Fruit fly (Drosophila melanogaster): Measurements from ENCODE around the gene ear.

Gene ear

DNA sequence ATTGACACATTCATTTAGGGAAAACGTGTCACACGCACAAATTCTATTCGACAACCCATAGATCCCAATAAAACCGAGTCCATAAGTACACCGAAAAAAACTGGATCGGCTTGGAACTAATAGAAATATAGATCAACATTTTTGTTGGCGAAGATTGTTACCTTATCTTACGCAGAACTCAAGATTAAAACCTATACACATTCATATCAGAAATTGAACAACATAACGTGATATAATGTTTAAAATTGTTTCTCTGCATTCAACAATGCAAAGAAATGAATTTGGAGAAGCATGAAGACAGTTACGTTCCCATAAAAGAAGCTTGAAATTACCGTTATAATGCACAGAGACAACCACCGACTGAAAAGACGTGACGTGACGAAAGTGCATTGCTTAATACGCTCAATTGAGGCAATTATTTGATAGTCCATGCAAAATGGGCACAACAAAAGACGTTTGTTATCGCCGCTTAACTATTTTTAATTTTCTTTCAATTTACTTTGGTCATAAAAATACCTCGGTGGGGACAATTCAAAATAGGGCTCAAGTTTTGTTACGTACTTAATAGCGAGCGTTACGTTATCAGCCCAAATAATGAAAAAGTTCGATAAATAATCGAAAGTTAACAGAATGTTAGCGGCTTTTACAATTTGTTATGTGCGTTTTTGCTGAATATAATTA, 19.6 kb downstream of the ear start, which contains the start of gene SerRS-m (continued):
- no peak for TF ChIP-seq CG13624 (GFP tag; optimal IDR thresholded peaks at IDR 0.05)

DNA sequence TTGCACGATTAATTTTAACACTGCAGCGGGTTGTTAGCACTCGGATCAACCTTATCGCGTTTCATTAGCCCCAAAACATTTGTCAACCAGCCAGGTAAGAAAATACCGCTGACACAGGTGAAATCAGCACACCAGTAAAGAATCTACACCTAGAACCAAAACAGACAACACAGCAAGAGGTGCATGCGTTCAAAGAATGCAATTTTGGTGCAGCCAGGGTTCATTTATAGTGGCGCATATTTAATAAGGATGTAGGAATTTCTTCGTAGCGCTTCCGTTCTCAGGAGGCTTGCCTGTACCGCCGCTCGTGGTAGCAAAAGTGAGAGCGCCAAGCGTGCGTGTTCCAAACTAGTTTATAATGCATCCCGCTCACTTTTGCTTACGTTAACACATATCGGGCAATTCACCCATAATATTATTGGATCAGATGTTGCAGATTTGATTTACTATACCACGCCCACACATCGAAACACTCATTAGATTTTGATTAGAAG, 21.9 kb downstream of the ear start:
- TF ChIP-seq CG10366 (GFP tag; IDR thresholded peaks at IDR 0.05) (0 out of 2 replicates have a peak, but pooled peaks have one; percentile 25), Trl (optimal IDR thresholded peaks at IDR 0.05) (peak in 1 of 2 experiments; percentile 27), Trl (GFP tag; optimal IDR thresholded peaks at IDR 0.05) (no peak), CG34422 (GFP tag; IDR thresholded peaks at IDR 0.05) (peak; percentile 70; the same call in 1 of the 3 replicates), Blimp-1 (GFP tag; optimal IDR thresholded peaks at IDR 0.05) (peak; percentile 63), Oaz (GFP tag; IDR thresholded peaks at IDR 0.05) (no peak), CG32532 (GFP tag; IDR thresholded peaks at IDR 0.05) (peak; percentile 18; the same call in 1 of the 2 replicates), Pdp1 (GFP tag; optimal IDR thresholded peaks at IDR 0.05) (peak in 1 of 2 experiments; percentile 4), CG14667 (GFP tag; IDR thresholded peaks at IDR 0.05) (peak; percentile 34; the same call in 1 of the 2 replicates), CG10267 (tag; optimal IDR thresholded peaks at IDR 0.05) (no peak), pan (optimal IDR thresholded peaks at IDR 0.05) (no peak), pan (GFP tag; optimal IDR thresholded peaks at IDR 0.05 in 1 of 2, IDR thresholded peaks at IDR 0.05 in 1 of 2) (peak in 1 of 2 experiments; percentile 34), CG14441 (GFP tag; IDR thresholded peaks at IDR 0.05) (peak; percentile 15; the same call in 1 of the 2 replicates), Xrp1 (GFP tag; IDR thresholded peaks at IDR 0.05) (0 out of 2 replicates have a peak, but pooled peaks have one; percentile 32), Gug (GFP tag; IDR thresholded peaks at IDR 0.05) (peak; percentile 9; the same call in 2 of the 4 replicates), hkb (optimal IDR thresholded peaks at IDR 0.05) (no peak), hkb (GFP tag; IDR thresholded peaks at IDR 0.05) (0 out of 2 replicates have a peak, but pooled peaks have one; percentile 23), Ravus (GFP tag; IDR thresholded peaks at IDR 0.05) (no peak), CG16813 (GFP tag; IDR thresholded peaks at IDR 0.05; ENCODE audit: partially characterized antibody) (0 out of 3 replicates have a peak, but pooled peaks have one; percentile 21), pnt (GFP tag; optimal IDR thresholded peaks at IDR 0.05) (peak; percentile 10), Ptx1 (GFP tag; IDR thresholded peaks at IDR 0.05) (0 out of 2 replicates have a peak, but pooled peaks have one; percentile 6), D19B (GFP tag; optimal IDR thresholded peaks at IDR 0.05) (no peak), CG6654 (GFP tag; optimal IDR thresholded peaks at IDR 0.05) (no peak), CG31224 (GFP tag; IDR thresholded peaks at IDR 0.05) (peak; percentile 16; the same call in 1 of the 2 replicates), CG10959 (GFP tag; IDR thresholded peaks at IDR 0.05) (0 out of 2 replicates have a peak, but pooled peaks have one; percentile 44), gro (GFP tag; optimal IDR thresholded peaks at IDR 0.05) (no peak), CG13123 (GFP tag; optimal IDR thresholded peaks at IDR 0.05) (no peak), ind (GFP tag; optimal IDR thresholded peaks at IDR 0.05) (peak; percentile 14), CG9932 (GFP tag; IDR thresholded peaks at IDR 0.05) (no peak), sd (tag; optimal IDR thresholded peaks at IDR 0.05) (no peak), ara (GFP tag; IDR thresholded peaks at IDR 0.05) (peak; percentile 22; the same call in 1 of the 2 replicates), row (GFP tag; IDR thresholded peaks at IDR 0.05) (peak; percentile 12; the same call in 1 of the 3 replicates), chm (GFP tag; IDR thresholded peaks at IDR 0.05) (peak; percentile 23; the same call in 1 of the 2 replicates), Med (GFP tag) (peak; percentile 40), Hsf (GFP tag; optimal IDR thresholded peaks at IDR 0.05) (no peak), tgo (GFP tag; IDR thresholded peaks at IDR 0.05) (peak; percentile 25; the same call in 2 of the 3 replicates), chn (GFP tag; optimal IDR thresholded peaks at IDR 0.05) (no peak), E2f2 (GFP tag; IDR thresholded peaks at IDR 0.05) (peak; percentile 30; the same call in 1 of the 2 replicates), grau (tag; optimal IDR thresholded peaks at IDR 0.05) (peak; percentile 93), H2.0 (GFP tag; IDR thresholded peaks at IDR 0.05) (peak; percentile 7; the same call in 1 of the 2 replicates), CG4730 (GFP tag; IDR thresholded peaks at IDR 0.05) (0 out of 2 replicates have a peak, but pooled peaks have one; percentile 5), Rfx (GFP tag; IDR thresholded peaks at IDR 0.05) (peak; percentile 25; the same call in 1 of the 2 replicates), sens (GFP tag) (peak; percentile 63), Drgx (GFP tag; IDR thresholded peaks at IDR 0.05) (peak; percentile 64), esg (GFP tag; conservative IDR thresholded peaks at IDR 0.05) (peak; percentile 34; the same call in 1 of the 2 replicates), al (GFP tag; IDR thresholded peaks at IDR 0.05) (0 out of 2 replicates have a peak, but pooled peaks have one; percentile 7), CG8388 (GFP tag; optimal IDR thresholded peaks at IDR 0.05) (no peak)
